Fruit fly (Drosophila melanogaster) whole organism, prepupa: ENCODE results near the gene ng4.

Experiments
- CG10631 ChIP-seq: fragments of 200-800 bp; sonication (Bioruptor generic); optimal IDR thresholded peaks from 2 replicates; lab custom pipeline; 2016; ENCODE audit warnings: missing biosample characterization, missing genetic modification characterization
- CG16779 ChIP-seq: fragments of 200-800 bp; sonication (Bioruptor generic); optimal IDR thresholded peaks from 3 replicates; lab custom pipeline; 2017; ENCODE audit warnings: missing biosample characterization, mild to moderate bottlenecking, missing genetic modification characterization
- CG4318 ChIP-seq: fragments of 200-800 bp; sonication (Bioruptor generic); optimal IDR thresholded peaks from 3 replicates; lab custom pipeline; 2017; ENCODE audit warnings: missing biosample characterization, mild to moderate bottlenecking, missing genetic modification characterization
- CG6808 ChIP-seq: fragments of 200-800 bp; sonication (Bioruptor generic); optimal IDR thresholded peaks from 3 replicates; lab custom pipeline; 2017; ENCODE audit warnings: missing biosample characterization, missing genetic modification characterization, mild to moderate bottlenecking, moderate library complexity, missing genetic modification reagents
- Hr38 ChIP-seq: sonication (Bioruptor generic); optimal IDR thresholded peaks from 2 replicates; lab custom pipeline; 2016; ENCODE audit warnings: missing biosample characterization, missing genetic modification characterization
- OdsH ChIP-seq: fragments of 200-800 bp; sonication (Bioruptor generic); optimal IDR thresholded peaks from 3 replicates; lab custom pipeline; 2016; ENCODE audit warnings: missing biosample characterization, missing genetic modification characterization
- eg ChIP-seq: fragments of 200-800 bp; sonication (Bioruptor generic); IDR thresholded peaks from 3 replicates; pipeline ENCODE4 v1.3.6; 2022; ENCODE audit warnings: missing biosample characterization, missing genetic modification characterization
- fkh ChIP-seq: fragments of 200-800 bp; sonication (Bioruptor generic); optimal IDR thresholded peaks from 3 replicates; lab custom pipeline; 2017; ENCODE audit warnings: missing biosample characterization, mild to moderate bottlenecking, missing genetic modification characterization, moderate library complexity
- vri ChIP-seq: fragments of 200-800 bp; sonication (Bioruptor generic); optimal IDR thresholded peaks from 3 replicates; lab custom pipeline; 2016; ENCODE audit warnings: missing biosample characterization, mild to moderate bottlenecking, missing genetic modification characterization

DNA sequence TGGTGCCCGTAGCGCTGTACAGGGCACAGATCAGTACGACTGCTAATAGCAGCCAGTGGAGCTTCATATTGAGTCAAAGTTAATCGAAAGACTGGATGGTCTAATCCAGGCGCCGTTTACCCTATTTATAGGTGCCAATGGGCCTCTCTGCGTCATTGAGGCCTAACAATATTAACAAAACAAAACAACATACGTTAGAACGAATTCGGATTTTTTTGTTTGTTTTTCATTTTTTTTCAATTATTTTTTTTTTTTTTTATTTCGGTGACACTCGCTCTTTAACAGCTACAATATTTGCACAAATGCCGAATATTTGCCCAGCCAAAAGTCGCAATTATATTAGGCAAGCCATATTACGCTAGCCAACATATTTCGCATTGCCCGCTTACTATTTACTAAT, 7.4 kb downstream of the ng4 start, which contains the start of gene CG14265:
- TF ChIP-seq CG16779 (tag; lab: Kevin White, UChicago) (no peak), eg (GFP tag; lab: Robert Waterston, UW) (no peak), OdsH (no peak), CG6808 (GFP tag; lab: Kevin White, UChicago) (no peak), CG10631 (no peak), Hr38 (GFP tag; lab: Kevin White, UChicago) (no peak), vri (GFP tag; lab: Kevin White, UChicago) (no peak), fkh (GFP tag; lab: Kevin White, UChicago) (no peak), CG4318 (GFP tag; lab: Kevin White, UChicago) (no peak)
